Worm (Caenorhabditis elegans) whole organism, young adult: Measurements from ENCODE around the gene H20E11.1.

Source experiments
- F22D6.2 ChIP-seq: sonication (generic microtip); optimal IDR thresholded peaks from 2 replicates; lab custom pipeline; 2016; ENCODE audit warnings: mild to moderate bottlenecking, missing genetic modification characterization, missing compliant biosample characterization
- F33H1.4 ChIP-seq: fragments of 200-800 bp; sonication (Bioruptor generic); IDR thresholded peaks from 2 replicates; pipeline ENCODE4 v1.3.6; 2022; ENCODE audit warnings: missing genetic modification reagents, missing genetic modification characterization, missing compliant biosample characterization
- F52B5.7 ChIP-seq: sonication (generic microtip); optimal IDR thresholded peaks from 2 replicates; lab custom pipeline; 2016; ENCODE audit warnings: mild to moderate bottlenecking, missing genetic modification characterization, missing compliant biosample characterization
- K11D2.4 ChIP-seq: fragments of 200-800 bp; sonication (Bioruptor generic); IDR thresholded peaks from 2 replicates; pipeline ENCODE4 v1.3.6; 2022; ENCODE audit warnings: missing genetic modification reagents, missing genetic modification characterization, missing compliant biosample characterization
- K12H6.12 ChIP-seq: fragments of 200-800 bp; sonication (Bioruptor generic); optimal IDR thresholded peaks from 2 replicates; lab custom pipeline; 2018; ENCODE audit warnings: mild to moderate bottlenecking, missing genetic modification characterization, missing compliant biosample characterization
- Y53F4B.3 ChIP-seq: fragments of 200-800 bp; sonication (Bioruptor generic); IDR thresholded peaks from 2 replicates; pipeline ENCODE4 v1.3.6; 2022; ENCODE audit warnings: missing genetic modification reagents, missing genetic modification characterization, missing compliant biosample characterization
- Y95B8A.8 ChIP-seq: fragments of 200-800 bp; sonication (Bioruptor generic); IDR thresholded peaks from 2 replicates; pipeline ENCODE4 v1.3.6; 2022; ENCODE audit warnings: missing genetic modification reagents, missing genetic modification characterization, missing compliant biosample characterization
- attf-3 ChIP-seq: fragments of 200-800 bp; sonication (Bioruptor generic); conservative IDR thresholded peaks from 2 replicates; pipeline ENCODE4 v1.3.6; 2022; ENCODE audit warnings: missing genetic modification reagents, missing genetic modification characterization, missing compliant biosample characterization
- cebp-1 ChIP-seq, 2 experiments: fragments of 200-800 bp in 1 of 2; sonication (Bioruptor generic) in 1 of 2; sonication (generic microtip) in 1 of 2; IDR thresholded peaks in 1 of 2; optimal IDR thresholded peaks in 1 of 2; 2 replicates each; pipeline versions ENCODE4 v1.3.6 to Lab custom; 2017 to 2022; ENCODE audit warnings: missing compliant biosample characterization in 2 of 2, missing genetic modification characterization in 2 of 2, mild to moderate bottlenecking in 1 of 2, missing genetic modification reagents in 1 of 2, moderate library complexity in 1 of 2
- ceh-79 ChIP-seq: sonication (generic microtip); optimal IDR thresholded peaks from 2 replicates; lab custom pipeline; 2017; ENCODE audit warnings: mild to moderate bottlenecking, missing genetic modification characterization, missing compliant biosample characterization
- ceh-91 ChIP-seq: fragments of 200-800 bp; sonication (Bioruptor generic); IDR thresholded peaks from 2 replicates; pipeline ENCODE4 v1.3.6; 2022; ENCODE audit warnings: missing genetic modification reagents, missing genetic modification characterization, missing compliant biosample characterization
- chd-7 ChIP-seq: sonication (generic microtip); optimal IDR thresholded peaks from 2 replicates; lab custom pipeline; 2016; ENCODE audit warnings: mild to moderate bottlenecking, missing genetic modification characterization, moderate library complexity, missing compliant biosample characterization
- ets-4 ChIP-seq: fragments of 200-800 bp; sonication (Bioruptor generic); optimal IDR thresholded peaks from 2 replicates; lab custom pipeline; 2018; ENCODE audit warnings: mild to moderate bottlenecking, missing genetic modification characterization, missing compliant biosample characterization
- fkh-3 ChIP-seq: sonication (generic microtip); optimal IDR thresholded peaks from 2 replicates; lab custom pipeline; 2016; ENCODE audit warnings: mild to moderate bottlenecking, missing genetic modification characterization, missing compliant biosample characterization
- hmg-1.2 ChIP-seq: fragments of 200-800 bp; sonication (Bioruptor generic); IDR thresholded peaks from 2 replicates; pipeline ENCODE4 v1.3.6; 2022; ENCODE audit warnings: missing genetic modification reagents, missing genetic modification characterization, missing compliant biosample characterization
- hmg-20 ChIP-seq: fragments of 200-800 bp; sonication (Bioruptor generic); IDR thresholded peaks from 2 replicates; pipeline ENCODE4 v1.3.6; 2022; ENCODE audit warnings: missing genetic modification reagents, missing genetic modification characterization, missing compliant biosample characterization
- let-526 ChIP-seq: fragments of 200-800 bp; sonication (Bioruptor generic); IDR thresholded peaks from 2 replicates; pipeline ENCODE4 v1.3.6; 2022; ENCODE audit warnings: missing genetic modification reagents, missing genetic modification characterization, missing compliant biosample characterization
- let-607 ChIP-seq, 2 experiments: fragments of 200-800 bp in 1 of 2; sonication (Bioruptor generic) in 1 of 2; sonication (generic microtip) in 1 of 2; optimal IDR thresholded peaks; 2 replicates each; lab custom pipeline; 2016 to 2018; ENCODE audit warnings: mild to moderate bottlenecking in 2 of 2, missing compliant biosample characterization in 2 of 2, missing genetic modification characterization in 2 of 2, moderate library complexity in 2 of 2, missing genotype in 1 of 2
- madf-3 ChIP-seq: fragments of 200-800 bp; sonication (Bioruptor generic); IDR thresholded peaks from 2 replicates; pipeline ENCODE4 v1.3.6; 2022; ENCODE audit warnings: missing genetic modification reagents, missing genetic modification characterization, missing compliant biosample characterization
- mcd-1 ChIP-seq: fragments of 200-800 bp; sonication (Bioruptor generic); IDR thresholded peaks from 2 replicates; pipeline ENCODE4 v1.3.6; 2022; ENCODE audit warnings: missing genetic modification reagents, missing genetic modification characterization, missing compliant biosample characterization
- mes-4 ChIP-seq: sonication (generic microtip); optimal IDR thresholded peaks from 2 replicates; lab custom pipeline; 2016; ENCODE audit warnings: missing genotype, missing genetic modification characterization, missing compliant biosample characterization
- nfya-2 ChIP-seq: fragments of 200-800 bp; sonication (Bioruptor generic); IDR thresholded peaks from 2 replicates; pipeline ENCODE4 v1.3.6; 2022; ENCODE audit warnings: missing genetic modification reagents, missing genetic modification characterization, missing compliant biosample characterization
- nhr-27 ChIP-seq: fragments of 200-800 bp; sonication (Bioruptor generic); optimal IDR thresholded peaks from 2 replicates; lab custom pipeline; 2018; ENCODE audit warnings: mild to moderate bottlenecking, missing genetic modification characterization, moderate library complexity, missing compliant biosample characterization
- pbrm-1 ChIP-seq: fragments of 200-800 bp; sonication (Bioruptor generic); IDR thresholded peaks from 2 replicates; pipeline ENCODE4 v1.3.6; 2022; ENCODE audit warnings: missing genetic modification reagents, missing genetic modification characterization, missing compliant biosample characterization
- rec-8 ChIP-seq, 2 experiments: sonication (generic microtip); optimal IDR thresholded peaks; 2 replicates each; lab custom pipeline; 2016; ENCODE audit warnings: mild to moderate bottlenecking in 2 of 2, missing genetic modification characterization in 2 of 2, missing genetic modification reagents in 2 of 2, missing genotype in 2 of 2, missing biosample characterization in 1 of 2, missing compliant biosample characterization in 1 of 2, moderate library complexity in 1 of 2
- sdz-38 ChIP-seq: sonication (generic microtip); optimal IDR thresholded peaks from 2 replicates; lab custom pipeline; 2016; ENCODE audit warnings: missing genotype, missing genetic modification characterization, missing compliant biosample characterization
- snpc-1.1 ChIP-seq: sonication (generic microtip); optimal IDR thresholded peaks from 2 replicates; lab custom pipeline; 2017; ENCODE audit warnings: missing genetic modification characterization, mild to moderate bottlenecking, missing compliant biosample characterization, antibody characterized with exemption, moderate library complexity, missing genotype, missing genetic modification reagents; ENCODE audit not compliant: insufficient read depth
- snpc-4 ChIP-seq, 5 experiments: fragments of 150-350 bp in 1 of 5; sonication (generic microtip) in 4 of 5; optimal IDR thresholded peaks; 2 replicates each; lab custom pipeline; 2014 to 2018; ENCODE audit warnings: missing genetic modification characterization in 5 of 5, missing biosample characterization in 3 of 5, antibody characterized with exemption in 2 of 5, mild to moderate bottlenecking in 2 of 5, missing compliant biosample characterization in 2 of 5, missing genotype in 2 of 5, moderate library complexity in 2 of 5, missing genetic modification reagents in 1 of 5
- unc-130 ChIP-seq: sonication (generic microtip); optimal IDR thresholded peaks from 2 replicates; lab custom pipeline; 2016; ENCODE audit warnings: missing genetic modification reagents, missing genetic modification characterization, missing compliant biosample characterization
- xnd-1 ChIP-seq: sonication (generic microtip); optimal IDR thresholded peaks from 2 replicates; lab custom pipeline; 2016; ENCODE audit warnings: missing genotype, missing genetic modification reagents, missing genetic modification characterization, missing compliant biosample characterization
- ztf-18 ChIP-seq: sonication (generic microtip); optimal IDR thresholded peaks from 2 replicates; lab custom pipeline; 2016; ENCODE audit warnings: missing genotype, mild to moderate bottlenecking, missing genetic modification characterization, missing compliant biosample characterization
- ztf-25 ChIP-seq: fragments of 200-800 bp; sonication (Bioruptor generic); IDR thresholded peaks from 2 replicates; pipeline ENCODE4 v1.3.6; 2022; ENCODE audit warnings: missing genetic modification reagents, missing genetic modification characterization, missing compliant biosample characterization
- ztf-26 ChIP-seq: sonication (generic microtip); optimal IDR thresholded peaks from 2 replicates; lab custom pipeline; 2017; ENCODE audit warnings: missing genetic modification characterization, missing compliant biosample characterization

The H20E11.1 gene

ce11 chrIV:6839091-6839522, 9.2 kb downstream of the H20E11.1 start (continued):
- TF ChIP-seq fkh-3 (tag; lab: Kevin White, UChicago) (no peak), ztf-18 (tag; lab: Kevin White, UChicago) (peak; percentile 24), hmg-1.2 (GFP tag; lab: Robert Waterston, UW) (peak; percentile 77), sdz-38 (tag; lab: Kevin White, UChicago) (no peak), ceh-79 (tag; lab: Kevin White, UChicago) (no peak), xnd-1 (tag; lab: Kevin White, UChicago) (no peak), madf-3 (GFP tag; lab: Robert Waterston, UW) (no peak), pbrm-1 (GFP tag; lab: Robert Waterston, UW) (0 out of 2 replicates have a peak, but pooled peaks have one; percentile 33), let-526 (GFP tag; lab: Robert Waterston, UW) (no peak), F33H1.4 (GFP tag; lab: Robert Waterston, UW) (no peak), F52B5.7 (tag; lab: Kevin White, UChicago) (no peak), cebp-1 (GFP tag; IDR thresholded peaks at IDR 0.05; lab: Robert Waterston, UW) (no peak), cebp-1 (tag; optimal IDR thresholded peaks at IDR 0.05; lab: Kevin White, UChicago) (peak; percentile 75), let-607 (tag; optimal IDR thresholded peaks at IDR 0.05; lab: Kevin White, UChicago) (peak in 1 of 2 experiments; percentile 62), snpc-4 (GFP tag; optimal IDR thresholded peaks at IDR 0.05; lab: Kevin White, UChicago) (no peak), snpc-4 (tag; optimal IDR thresholded peaks at IDR 0.05; lab: Kevin White, UChicago) (peak in 2 of 4 experiments; percentile 31 to 47), F22D6.2 (peak; percentile 26), nhr-27 (tag; lab: Kevin White, UChicago) (no peak), ztf-26 (tag; lab: Kevin White, UChicago) (peak; percentile 11), K12H6.12 (tag; lab: Kevin White, UChicago) (peak; percentile 76), ets-4 (GFP tag; lab: Kevin White, UChicago) (no peak), attf-3 (GFP tag; lab: Robert Waterston, UW) (0 out of 2 replicates have a peak, but pooled peaks have one; percentile 10), rec-8 (tag; optimal IDR thresholded peaks at IDR 0.05; lab: Kevin White, UChicago) (no peak), hmg-20 (no peak), mcd-1 (GFP tag; lab: Robert Waterston, UW) (peak; percentile 54), chd-7 (peak; percentile 33)

DNA sequence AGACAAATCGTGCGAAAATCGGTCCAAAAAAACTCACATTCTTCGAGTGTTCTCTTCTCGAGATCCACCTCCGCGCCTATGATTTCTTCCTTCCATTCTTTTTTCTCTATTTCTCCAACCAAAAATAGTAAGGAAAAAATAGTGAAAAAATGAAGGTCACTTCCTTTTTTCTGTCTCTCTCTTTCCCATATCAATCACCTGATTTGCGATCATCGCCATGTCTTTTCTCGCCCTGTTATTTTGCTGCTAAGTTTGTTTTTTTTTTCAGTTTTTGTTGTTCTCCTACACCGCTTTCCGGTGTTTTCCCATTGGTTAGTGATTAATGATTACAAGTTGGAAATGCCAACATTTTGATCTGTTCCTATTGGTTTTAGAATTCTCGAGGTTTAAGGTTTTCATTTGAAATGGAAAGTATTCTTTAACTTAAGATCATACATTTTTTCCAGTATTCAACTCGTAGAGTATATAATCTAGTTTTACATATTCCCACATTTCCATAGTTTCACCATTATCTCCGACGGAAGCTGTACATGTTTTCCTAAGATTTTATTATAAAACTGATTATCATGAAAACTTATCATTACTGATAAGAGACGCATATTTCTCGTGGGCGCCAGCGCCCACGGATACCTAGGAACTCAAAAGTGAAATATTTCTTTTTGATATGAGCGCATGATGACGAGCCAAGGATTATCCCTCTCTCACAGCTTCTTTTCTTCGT, 11.8 kb downstream of the H20E11.1 start:
- TF ChIP-seq snpc-1.1 (tag; lab: Kevin White, UChicago) (no peak), Y53F4B.3 (no peak), nfya-2 (GFP tag; lab: Robert Waterston, UW) (no peak), ztf-18 (tag; lab: Kevin White, UChicago) (no peak), xnd-1 (tag; lab: Kevin White, UChicago) (no peak), Y95B8A.8 (GFP tag; lab: Robert Waterston, UW) (no peak), unc-130 (GFP tag; lab: Kevin White, UChicago) (no peak), mes-4 (no peak), ztf-26 (tag; lab: Kevin White, UChicago) (no peak), ceh-91 (GFP tag; lab: Robert Waterston, UW) (no peak), K11D2.4 (no peak), ztf-25 (GFP tag; lab: Robert Waterston, UW) (no peak)
